Worm (Caenorhabditis elegans): Measurements from ENCODE around the gene srt-30.

srt-30 gene

ce11 chrV:3801787-3802417 is 1.6 kb upstream of the srt-30 start:
- peak in 1 of 2 experiments; percentile 92 for TF ChIP-seq unc-62 (GFP tag; optimal IDR thresholded peaks at IDR 0.05 in 1 of 2)
- no peak for TF ChIP-seq unc-62 (tag; optimal IDR thresholded peaks at IDR 0.05)
- TF ChIP-seq aha-1 (tag): peak; percentile 66
- TF ChIP-seq fos-1 (tag; optimal IDR thresholded peaks at IDR 0.05): no peak

- TF ChIP-seq unc-62 (GFP tag; optimal IDR thresholded peaks at IDR 0.05 in 1 of 2): peak in 1 of 2 experiments; percentile 90
- TF ChIP-seq unc-62 (tag; optimal IDR thresholded peaks at IDR 0.05): no peak
- no peak for TF ChIP-seq T26A8.4 (GFP tag; IDR thresholded peaks at IDR 0.05)
Measured at ce11 chrV:3799737-3800136, 541 bp downstream of the srt-30 start.

- TF ChIP-seq lsy-2 (tag; optimal IDR thresholded peaks at IDR 0.05) (no peak), set-16 (GFP tag; IDR thresholded peaks at IDR 0.05) (peak; percentile 70)
Measured at ce11 chrV:3790424-3790823, 9.9 kb downstream of the srt-30 start.

ce11 chrV:3789770-3790169 is 10.5 kb downstream of the srt-30 start, which contains the start of gene R08F11.7:
Gene R08F11.7, plus strand, starts transcription at chrV:3790070.
- no peak for TF ChIP-seq gei-8 (GFP tag; optimal IDR thresholded peaks at IDR 0.05)
- TF ChIP-seq dmd-6 (GFP tag; IDR thresholded peaks at IDR 0.05): no peak
- TF ChIP-seq attf-4 (tag; optimal IDR thresholded peaks at IDR 0.05): no peak
- TF ChIP-seq aha-1 (tag): peak; percentile 82

ce11 chrV:3788538-3788937 is 11.7 kb downstream of the srt-30 start:
- peak; percentile 68 for TF ChIP-seq fkh-10 (GFP tag; optimal IDR thresholded peaks at IDR 0.05)
- no peak for TF ChIP-seq ceh-44 (GFP tag; IDR thresholded peaks at IDR 0.05)
- TF ChIP-seq ceh-28 (tag; optimal IDR thresholded peaks at IDR 0.05): no peak
- peak; percentile 63 for TF ChIP-seq aha-1 (tag)
- TF ChIP-seq nhr-111 (GFP tag; optimal IDR thresholded peaks at IDR 0.05): no peak
- no peak for TF ChIP-seq ztf-11 (tag; optimal IDR thresholded peaks at IDR 0.05)
- TF ChIP-seq ama-1 (optimal IDR thresholded peaks at IDR 0.05): no peak

ce11 chrV:3784167-3784734 is 16.0 kb downstream of the srt-30 start, which contains the start of gene R08F11.1:
Gene R08F11.1, minus strand, starts transcription at chrV:3784217.
- peak; percentile 5 for TF ChIP-seq hlh-30 (tag; optimal IDR thresholded peaks at IDR 0.05; ENCODE audit: insufficient read depth)
- TF ChIP-seq unc-62 (GFP tag; optimal IDR thresholded peaks at IDR 0.05 in 1 of 2): peak in 1 of 2 experiments; percentile 9
- TF ChIP-seq unc-62 (tag; optimal IDR thresholded peaks at IDR 0.05): no peak
- TF ChIP-seq hlh-11 (tag; optimal IDR thresholded peaks at IDR 0.05): peak; percentile 53
- TF ChIP-seq dmd-6 (GFP tag; IDR thresholded peaks at IDR 0.05): peak; percentile 62
- TF ChIP-seq daf-16 (GFP tag; optimal IDR thresholded peaks at IDR 0.05): no peak
- TF ChIP-seq daf-16 (tag; optimal IDR thresholded peaks at IDR 0.05): peak; percentile 90
- TF ChIP-seq dpl-1 (GFP tag; optimal IDR thresholded peaks at IDR 0.05): no peak
- TF ChIP-seq pqm-1 (tag; optimal IDR thresholded peaks at IDR 0.05): peak; percentile 74
- TF ChIP-seq hif-1 (tag; optimal IDR thresholded peaks at IDR 0.05): peak in 1 of 2 experiments; percentile 79
- TF ChIP-seq nhr-6 (tag; optimal IDR thresholded peaks at IDR 0.05): no peak
- no peak for TF ChIP-seq T26A8.4 (GFP tag; IDR thresholded peaks at IDR 0.05)
- peak; percentile 98 for TF ChIP-seq nhr-28 (tag; optimal IDR thresholded peaks at IDR 0.05)
- TF ChIP-seq nhr-102 (tag; optimal IDR thresholded peaks at IDR 0.05): peak; percentile 64
- TF ChIP-seq dve-1 (tag; optimal IDR thresholded peaks at IDR 0.05; ENCODE audit: insufficient read depth): peak; percentile 76
- peak; percentile 90 for TF ChIP-seq nhr-77 (tag; optimal IDR thresholded peaks at IDR 0.05)

ce11 chrV:3776946-3777345 is 23.3 kb downstream of the srt-30 start:
- TF ChIP-seq php-3 (GFP tag; IDR thresholded peaks at IDR 0.05) (0 out of 2 replicates have a peak, but pooled peaks have one; percentile 21), unc-130 (GFP tag; optimal IDR thresholded peaks at IDR 0.05) (no peak), snpc-1.2 (GFP tag; IDR thresholded peaks at IDR 0.05) (no peak), R02D3.7 (tag; optimal IDR thresholded peaks at IDR 0.05) (no peak), mep-1 (tag; optimal IDR thresholded peaks at IDR 0.05) (peak; percentile 6), nhr-77 (tag; optimal IDR thresholded peaks at IDR 0.05) (peak; percentile 2), dmd-8 (GFP tag; IDR thresholded peaks at IDR 0.05) (0 out of 2 replicates have a peak, but pooled peaks have one; percentile 51), pha-4 (GFP tag; IDR thresholded peaks at IDR 0.05) (no peak), pha-4 (tag; optimal IDR thresholded peaks at IDR 0.05) (peak; percentile 18), nhr-11 (tag; optimal IDR thresholded peaks at IDR 0.05) (no peak), mdl-1 (tag; optimal IDR thresholded peaks at IDR 0.05) (peak in 1 of 2 experiments; percentile 61), mxl-2 (GFP tag; conservative IDR thresholded peaks at IDR 0.05) (no peak), lin-1 (GFP tag; IDR thresholded peaks at IDR 0.05) (0 out of 2 replicates have a peak, but pooled peaks have one; percentile 38), nhr-102 (tag; optimal IDR thresholded peaks at IDR 0.05) (peak; percentile 9)
